Fruit fly (Drosophila melanogaster) whole organism, prepupa: ENCODE data around the gene CG14024.

ENCODE experiments used
- CG10631 ChIP-seq: fragments of 200-800 bp; sonication (Bioruptor generic); optimal IDR thresholded peaks from 2 replicates; lab custom pipeline; 2016; ENCODE audit warnings: missing biosample characterization, missing genetic modification characterization
- CG10669 ChIP-seq: fragments of 200-800 bp; sonication (Bioruptor generic); optimal IDR thresholded peaks from 3 replicates; lab custom pipeline; 2018; ENCODE audit warnings: missing biosample characterization, mild to moderate bottlenecking, missing genetic modification characterization, moderate library complexity
- CG11294 ChIP-seq: fragments of 200-800 bp; sonication (Bioruptor generic); IDR thresholded peaks from 2 replicates; pipeline ENCODE4 v1.3.6; 2022; ENCODE audit warnings: missing biosample characterization, missing genetic modification characterization
- CG11762 ChIP-seq: fragments of 200-800 bp; sonication (Bioruptor generic); optimal IDR thresholded peaks from 3 replicates; lab custom pipeline; 2016; ENCODE audit warnings: missing biosample characterization, missing genetic modification characterization; ENCODE audit not compliant: insufficient read depth
- CG11902 ChIP-seq: fragments of 200-800 bp; sonication (Bioruptor generic); optimal IDR thresholded peaks from 3 replicates; lab custom pipeline; 2016; ENCODE audit warnings: missing biosample characterization, missing genetic modification characterization
- CG15336 ChIP-seq: fragments of 200-800 bp; sonication (Bioruptor generic); IDR thresholded peaks from 2 replicates; pipeline ENCODE4 v1.3.6; 2022; ENCODE audit warnings: missing biosample characterization, missing genetic modification characterization
- CG1621 ChIP-seq: fragments of 200-800 bp; sonication (Bioruptor generic); optimal IDR thresholded peaks from 3 replicates; lab custom pipeline; 2018; ENCODE audit warnings: missing biosample characterization, mild to moderate bottlenecking, missing genetic modification characterization
- CG3032 ChIP-seq: fragments of 200-800 bp; optimal IDR thresholded peaks from 2 replicates; lab custom pipeline; 2019; ENCODE audit warnings: missing biosample characterization, mild to moderate bottlenecking, missing genetic modification characterization, moderate library complexity
- CG32006 ChIP-seq: fragments of 200-800 bp; sonication (Bioruptor generic); optimal IDR thresholded peaks from 3 replicates; lab custom pipeline; 2017; ENCODE audit warnings: missing biosample characterization, mild to moderate bottlenecking, missing genetic modification characterization
- CG34406 ChIP-seq: fragments of 200-800 bp; sonication (Bioruptor generic); optimal IDR thresholded peaks from 3 replicates; lab custom pipeline; 2016; ENCODE audit warnings: missing biosample characterization, missing genetic modification characterization
- CG3919 ChIP-seq: fragments of 200-800 bp; sonication (Bioruptor generic); optimal IDR thresholded peaks from 3 replicates; lab custom pipeline; 2016; ENCODE audit warnings: missing biosample characterization, missing genetic modification characterization
- CG4318 ChIP-seq: fragments of 200-800 bp; sonication (Bioruptor generic); optimal IDR thresholded peaks from 3 replicates; lab custom pipeline; 2017; ENCODE audit warnings: missing biosample characterization, mild to moderate bottlenecking, missing genetic modification characterization
- CG6276 ChIP-seq: fragments of 200-800 bp; sonication (Bioruptor generic); optimal IDR thresholded peaks from 2 replicates; lab custom pipeline; 2017; ENCODE audit warnings: missing biosample characterization, mild to moderate bottlenecking, missing genetic modification characterization
- CG6808 ChIP-seq: fragments of 200-800 bp; sonication (Bioruptor generic); optimal IDR thresholded peaks from 3 replicates; lab custom pipeline; 2017; ENCODE audit warnings: missing biosample characterization, missing genetic modification characterization, mild to moderate bottlenecking, moderate library complexity, missing genetic modification reagents
- CG6854 ChIP-seq: fragments of 200-800 bp; sonication (Bioruptor generic); optimal IDR thresholded peaks from 2 replicates; lab custom pipeline; 2017; ENCODE audit warnings: missing biosample characterization, mild to moderate bottlenecking, missing genetic modification characterization
- CG7368 ChIP-seq: fragments of 200-800 bp; sonication (Bioruptor generic); optimal IDR thresholded peaks from 3 replicates; lab custom pipeline; 2016; ENCODE audit warnings: missing biosample characterization, missing genetic modification characterization
- CG8119 ChIP-seq: fragments of 200-800 bp; sonication (Bioruptor generic); IDR thresholded peaks from 3 replicates; pipeline ENCODE4 v1.3.6; 2022; ENCODE audit warnings: missing biosample characterization, missing genetic modification characterization
- Eip75B ChIP-seq: fragments of 200-800 bp; sonication (Bioruptor generic); optimal IDR thresholded peaks from 3 replicates; lab custom pipeline; 2016; ENCODE audit warnings: missing biosample characterization, missing genetic modification characterization
- Ets21C ChIP-seq: fragments of 200-800 bp; sonication (Bioruptor generic); optimal IDR thresholded peaks from 3 replicates; lab custom pipeline; 2016; ENCODE audit warnings: missing biosample characterization, missing genetic modification characterization
- Ets96B ChIP-seq: fragments of 200-800 bp; optimal IDR thresholded peaks from 2 replicates; lab custom pipeline; 2019; ENCODE audit warnings: missing biosample characterization, mild to moderate bottlenecking, missing genetic modification characterization, moderate library complexity
- Gug ChIP-seq: fragments of 200-800 bp; sonication (Bioruptor generic); IDR thresholded peaks from 2 replicates; pipeline ENCODE4 v1.3.6; 2022; ENCODE audit warnings: missing biosample characterization, missing genetic modification characterization
- Hr38 ChIP-seq: sonication (Bioruptor generic); optimal IDR thresholded peaks from 2 replicates; lab custom pipeline; 2016; ENCODE audit warnings: missing biosample characterization, missing genetic modification characterization
- Hr39 ChIP-seq: fragments of 200-800 bp; sonication (Bioruptor generic); optimal IDR thresholded peaks from 2 replicates; lab custom pipeline; 2016; ENCODE audit warnings: missing biosample characterization, missing genetic modification characterization
- Hr4 ChIP-seq: fragments of 200-800 bp; sonication (Bioruptor generic); optimal IDR thresholded peaks from 3 replicates; lab custom pipeline; 2016; ENCODE audit warnings: missing biosample characterization, missing genetic modification characterization
- Lpt ChIP-seq: fragments of 200-800 bp; sonication (Bioruptor generic); optimal IDR thresholded peaks from 3 replicates; lab custom pipeline; 2016; ENCODE audit warnings: missing biosample characterization, missing genetic modification characterization
- OdsH ChIP-seq: fragments of 200-800 bp; sonication (Bioruptor generic); optimal IDR thresholded peaks from 3 replicates; lab custom pipeline; 2016; ENCODE audit warnings: missing biosample characterization, missing genetic modification characterization
- Smox ChIP-seq: fragments of 200-800 bp; sonication (Bioruptor generic); optimal IDR thresholded peaks from 3 replicates; lab custom pipeline; 2016; ENCODE audit warnings: missing biosample characterization, missing genetic modification characterization
- Sox102F ChIP-seq: fragments of 200-800 bp; sonication (Bioruptor generic); optimal IDR thresholded peaks from 2 replicates; lab custom pipeline; 2016; ENCODE audit warnings: missing biosample characterization, mild to moderate bottlenecking, missing genetic modification characterization
- Sox14 ChIP-seq: fragments of 200-800 bp; sonication (Bioruptor generic); optimal IDR thresholded peaks from 3 replicates; lab custom pipeline; 2016; ENCODE audit warnings: missing biosample characterization, missing genetic modification characterization
- Sox15 ChIP-seq: fragments of 200-800 bp; sonication (Bioruptor generic); optimal IDR thresholded peaks from 3 replicates; lab custom pipeline; 2016; ENCODE audit warnings: missing biosample characterization, missing genetic modification characterization
- acj6 ChIP-seq: fragments of 200-800 bp; sonication (Bioruptor generic); optimal IDR thresholded peaks from 3 replicates; lab custom pipeline; 2016; ENCODE audit warnings: missing biosample characterization, missing genetic modification characterization
- cyc ChIP-seq: fragments of 200-800 bp; sonication (Bioruptor generic); optimal IDR thresholded peaks from 3 replicates; lab custom pipeline; 2016; ENCODE audit warnings: missing biosample characterization, missing genetic modification characterization
- dsx ChIP-seq: fragments of 200-800 bp; optimal IDR thresholded peaks from 3 replicates; lab custom pipeline; 2019; ENCODE audit warnings: missing biosample characterization, mild to moderate bottlenecking, missing genetic modification characterization, moderate library complexity; ENCODE audit not compliant: poor library complexity, severe bottlenecking
- eg ChIP-seq: fragments of 200-800 bp; sonication (Bioruptor generic); IDR thresholded peaks from 3 replicates; pipeline ENCODE4 v1.3.6; 2022; ENCODE audit warnings: missing biosample characterization, missing genetic modification characterization
- esn ChIP-seq: fragments of 200-800 bp; sonication (Bioruptor generic); optimal IDR thresholded peaks from 2 replicates; lab custom pipeline; 2016; ENCODE audit warnings: missing biosample characterization, mild to moderate bottlenecking, missing genetic modification characterization, moderate library complexity
- fd85E ChIP-seq: fragments of 200-800 bp; sonication (Bioruptor generic); optimal IDR thresholded peaks from 3 replicates; lab custom pipeline; 2016; ENCODE audit warnings: missing biosample characterization, missing genetic modification characterization
- fkh ChIP-seq: fragments of 200-800 bp; sonication (Bioruptor generic); optimal IDR thresholded peaks from 3 replicates; lab custom pipeline; 2017; ENCODE audit warnings: missing biosample characterization, mild to moderate bottlenecking, missing genetic modification characterization, moderate library complexity
- lz ChIP-seq: fragments of 200-800 bp; sonication (Bioruptor generic); optimal IDR thresholded peaks from 3 replicates; lab custom pipeline; 2016; ENCODE audit warnings: missing biosample characterization, missing genetic modification characterization
- net ChIP-seq: fragments of 200-800 bp; sonication (Bioruptor generic); optimal IDR thresholded peaks from 3 replicates; lab custom pipeline; 2016; ENCODE audit warnings: missing biosample characterization, missing genetic modification characterization
- pdm3 ChIP-seq: fragments of 200-800 bp; sonication (Bioruptor generic); optimal IDR thresholded peaks from 3 replicates; lab custom pipeline; 2016; ENCODE audit warnings: missing biosample characterization, missing genetic modification characterization
- salr ChIP-seq, 2 experiments: fragments of 200-800 bp; sonication (Bioruptor generic); optimal IDR thresholded peaks; 3 replicates each; lab custom pipeline; 2016 to 2018; ENCODE audit warnings: missing biosample characterization in 2 of 2, missing genetic modification characterization in 2 of 2, mild to moderate bottlenecking in 1 of 2
- spab ChIP-seq: fragments of 200-800 bp; sonication (Bioruptor generic); optimal IDR thresholded peaks from 2 replicates; lab custom pipeline; 2017; ENCODE audit warnings: missing biosample characterization, mild to moderate bottlenecking, missing genetic modification characterization, missing genetic modification reagents
- ss ChIP-seq, 2 experiments: fragments of 200-800 bp; sonication (Bioruptor generic); optimal IDR thresholded peaks; 2 replicates in 1 of 2; 3 replicates in 1 of 2; lab custom pipeline; 2017 to 2018; ENCODE audit warnings: mild to moderate bottlenecking in 2 of 2, missing biosample characterization in 2 of 2, missing genetic modification characterization in 2 of 2, moderate library complexity in 1 of 2
- svp ChIP-seq: fragments of 200-800 bp; sonication (Bioruptor generic); peaks from one replicate; lab custom pipeline; 2016; ENCODE audit warnings: missing biosample characterization, missing genetic modification characterization

The CG14024 gene

dm6 chr2L:5298978-5299627, 15.6 kb downstream of the CG14024 start (continued):
- TF ChIP-seq CG1621 (tag; lab: Kevin White, UChicago) (no peak), spab (GFP tag; lab: Kevin White, UChicago) (no peak), CG11762 (peak; percentile 22), dsx (GFP tag; lab: Kevin White, UChicago) (peak; percentile 41), Smox (GFP tag; lab: Kevin White, UChicago) (peak; percentile 80), CG6276 (GFP tag; lab: Kevin White, UChicago) (peak; percentile 34), CG6808 (no peak), Eip75B (GFP tag; lab: Kevin White, UChicago) (peak; percentile 56), fkh (GFP tag; lab: Kevin White, UChicago) (peak; percentile 13), Sox15 (peak; percentile 49), CG10631 (GFP tag; lab: Kevin White, UChicago) (peak; percentile 40), CG3032 (peak; percentile 6), Sox14 (GFP tag; lab: Kevin White, UChicago) (peak; percentile 77), esn (GFP tag; lab: Kevin White, UChicago) (peak; percentile 91), Hr38 (GFP tag; lab: Kevin White, UChicago) (no peak), eg (GFP tag; lab: Robert Waterston, UW) (peak; percentile 75)

dm6 chr2L:5297961-5298311, 16.8 kb downstream of the CG14024 start:
- TF ChIP-seq esn (GFP tag; lab: Kevin White, UChicago): no peak
- no peak for TF ChIP-seq lz (GFP tag; lab: Kevin White, UChicago)
- no peak for TF ChIP-seq CG7368
- no peak for TF ChIP-seq fkh (GFP tag; lab: Kevin White, UChicago)

- TF ChIP-seq cyc (GFP tag; lab: Kevin White, UChicago) (peak; percentile 94), CG32006 (GFP tag; lab: Kevin White, UChicago) (peak; percentile 80), CG15336 (peak; percentile 73), CG4318 (peak; percentile 35), CG3032 (no peak), CG6808 (no peak), Sox102F (GFP tag; lab: Kevin White, UChicago) (peak; percentile 93), CG8119 (peak; percentile 51; the same call in 1 of the 3 replicates), CG10669 (GFP tag; lab: Kevin White, UChicago) (no peak), acj6 (GFP tag; lab: Kevin White, UChicago) (peak; percentile 80), CG11294 (no peak), Gug (no peak), CG34406 (peak; percentile 81), CG6276 (GFP tag; lab: Kevin White, UChicago) (peak; percentile 44), pdm3 (GFP tag; lab: Kevin White, UChicago) (peak; percentile 85), svp (peak; percentile 98), lz (GFP tag; lab: Kevin White, UChicago) (peak; percentile 91), Sox14 (GFP tag; lab: Kevin White, UChicago) (peak; percentile 85), CG1621 (tag; lab: Kevin White, UChicago) (no peak), Ets21C (GFP tag; lab: Kevin White, UChicago) (peak; percentile 92), CG7368 (peak; percentile 48), CG10631 (GFP tag; lab: Kevin White, UChicago) (no peak), CG11762 (peak; percentile 53), Hr39 (peak; percentile 93), CG3919 (GFP tag; lab: Kevin White, UChicago) (peak; percentile 76), OdsH (GFP tag; lab: Kevin White, UChicago) (peak; percentile 78), salr (GFP tag; optimal IDR thresholded peaks at IDR 0.05; lab: Kevin White, UChicago) (no peak), Ets96B (tag; lab: Kevin White, UChicago) (no peak), ss (GFP tag; optimal IDR thresholded peaks at IDR 0.05; lab: Kevin White, UChicago) (no peak), net (GFP tag; lab: Kevin White, UChicago) (peak; percentile 59), Lpt (GFP tag; lab: Kevin White, UChicago) (no peak), CG6854 (GFP tag; lab: Kevin White, UChicago) (peak; percentile 91), eg (GFP tag; lab: Robert Waterston, UW) (peak; percentile 52; the same call in 2 of the 3 replicates), fd85E (GFP tag; lab: Kevin White, UChicago) (peak; percentile 25), CG11902 (peak; percentile 81), Hr4 (peak; percentile 21)
Observed at dm6 chr2L:5297289-5297960, 17.3 kb downstream of the CG14024 start.
